Worm (Caenorhabditis elegans) whole organism, early embryonic: ENCODE results near the gene T25B2.4.

Experiments used
- B0310.2 ChIP-seq: sonication (generic microtip); optimal IDR thresholded peaks from 2 replicates; lab custom pipeline; 2016; ENCODE audit warnings: mild to moderate bottlenecking, missing genetic modification characterization, missing compliant biosample characterization
- F13C5.2 ChIP-seq: sonication (generic microtip); optimal IDR thresholded peaks from 2 replicates; lab custom pipeline; 2017; ENCODE audit warnings: mild to moderate bottlenecking, missing genetic modification characterization, inconsistent platforms, missing compliant biosample characterization
- aly-1 ChIP-seq: sonication (generic microtip); optimal IDR thresholded peaks from 2 replicates; lab custom pipeline; 2016; ENCODE audit warnings: missing genetic modification characterization, missing compliant biosample characterization
- ama-1 ChIP-seq: fragments of 150-350 bp; optimal IDR thresholded peaks from 2 replicates; lab custom pipeline; 2014
- ceh-13 ChIP-seq: fragments of 200-800 bp; sonication (Bioruptor generic); optimal IDR thresholded peaks from 2 replicates; lab custom pipeline; 2018; ENCODE audit warnings: mild to moderate bottlenecking, missing genetic modification characterization, missing compliant biosample characterization
- ceh-36 ChIP-seq: sonication (generic microtip); optimal IDR thresholded peaks from 2 replicates; lab custom pipeline; 2016; ENCODE audit warnings: missing genetic modification characterization, inconsistent platforms, missing compliant biosample characterization
- ets-7 ChIP-seq: sonication (generic microtip); optimal IDR thresholded peaks from 2 replicates; lab custom pipeline; 2016; ENCODE audit warnings: missing genotype, missing genetic modification characterization, missing compliant biosample characterization
- flt-1 ChIP-seq: fragments of 200-800 bp; sonication (Bioruptor generic); IDR thresholded peaks from 2 replicates; pipeline ENCODE4 v1.3.6; 2022; ENCODE audit warnings: missing genetic modification characterization, missing compliant biosample characterization
- hmbx-1 ChIP-seq: sonication (generic microtip); optimal IDR thresholded peaks from 2 replicates; lab custom pipeline; 2016; ENCODE audit warnings: mild to moderate bottlenecking, missing genetic modification characterization, missing compliant biosample characterization
- hmg-4 ChIP-seq: fragments of 200-800 bp; sonication (Bioruptor generic); optimal IDR thresholded peaks from 2 replicates; lab custom pipeline; 2018; ENCODE audit warnings: mild to moderate bottlenecking, missing genetic modification characterization, missing compliant biosample characterization
- hnd-1 ChIP-seq: sonication (generic microtip); optimal IDR thresholded peaks from 2 replicates; lab custom pipeline; 2016; ENCODE audit warnings: missing genetic modification characterization, missing compliant biosample characterization
- pes-1 ChIP-seq: fragments of 200-800 bp; sonication (Bioruptor generic); IDR thresholded peaks from 2 replicates; pipeline ENCODE4 v1.3.6; 2022; ENCODE audit warnings: missing genetic modification reagents, missing genetic modification characterization, missing compliant biosample characterization
- scrt-1 ChIP-seq: fragments of 200-800 bp; sonication (Bioruptor generic); IDR thresholded peaks from 2 replicates; pipeline ENCODE4 v1.3.6; 2022; ENCODE audit warnings: missing genetic modification characterization, missing compliant biosample characterization
- sea-1 ChIP-seq: fragments of 200-800 bp; sonication (Bioruptor generic); conservative IDR thresholded peaks from 2 replicates; pipeline ENCODE4 v1.3.6; 2022; ENCODE audit warnings: missing genetic modification characterization, missing compliant biosample characterization
- tbx-11 ChIP-seq: fragments of 200-800 bp; sonication (Bioruptor generic); IDR thresholded peaks from 2 replicates; pipeline ENCODE4 v1.3.6; 2022; ENCODE audit warnings: missing genetic modification characterization, missing compliant biosample characterization
- tbx-37 ChIP-seq: fragments of 200-800 bp; sonication (Bioruptor generic); conservative IDR thresholded peaks from 2 replicates; pipeline ENCODE4 v1.3.6; 2022; ENCODE audit warnings: missing genetic modification reagents, missing genetic modification characterization, missing compliant biosample characterization
- tra-4 ChIP-seq: sonication (generic microtip); optimal IDR thresholded peaks from 2 replicates; lab custom pipeline; 2017; ENCODE audit warnings: missing genetic modification characterization, missing compliant biosample characterization

The T25B2.4 gene

DNA sequence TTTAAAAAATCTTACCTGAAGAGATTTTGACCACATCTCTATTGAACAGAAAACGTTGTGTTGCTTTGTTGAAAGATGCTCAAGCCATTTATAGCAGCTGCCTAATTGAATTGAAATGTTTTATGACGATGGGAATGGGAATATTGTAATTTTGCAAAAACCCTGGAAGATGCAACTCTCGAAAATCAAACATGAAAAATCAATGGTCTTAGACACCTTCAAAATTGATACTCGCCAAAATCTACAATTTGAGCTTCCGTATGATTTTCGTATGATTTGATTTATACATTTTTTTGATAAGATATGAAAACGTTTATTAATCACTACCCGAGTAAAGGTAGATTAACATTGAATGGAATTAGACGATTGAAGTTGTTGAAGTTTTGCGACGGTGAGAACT lies 30.4 kb downstream of the T25B2.4 start, which contains the start of gene C14F11.7:
Gene C14F11.7, minus strand, starts transcription at position 101 of the 400 bp plus-strand sequence.
- no peak for TF ChIP-seq scrt-1
- TF ChIP-seq F13C5.2 (tag; lab: Kevin White, UChicago) = no peak

DNA sequence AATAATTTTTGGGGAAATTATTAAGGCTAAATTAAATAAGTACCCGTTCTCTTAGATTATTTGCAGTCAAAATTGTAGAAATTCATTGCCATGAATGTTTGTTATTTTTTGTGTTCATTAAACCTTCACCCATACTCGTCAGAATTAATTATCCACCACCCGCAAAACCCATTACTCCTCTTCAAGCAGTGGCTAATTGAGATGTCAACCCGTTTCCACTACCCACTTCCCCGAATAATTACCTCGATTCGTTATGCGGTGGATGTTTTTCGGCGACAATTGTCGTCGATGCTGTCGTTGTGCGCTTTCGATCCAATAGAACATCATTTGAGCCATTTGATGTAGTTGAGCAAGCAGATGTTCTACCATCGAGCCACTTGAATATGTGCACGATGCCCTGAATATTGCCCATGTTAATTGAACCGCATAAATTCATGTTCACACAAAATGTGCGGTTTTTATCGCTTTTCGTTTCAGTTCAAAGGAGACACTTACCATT lies 33.3 kb downstream of the T25B2.4 start:
- no peak for TF ChIP-seq hmbx-1 (tag; lab: Kevin White, UChicago)
- no peak for TF ChIP-seq ets-7 (tag; lab: Kevin White, UChicago)
- TF ChIP-seq tbx-37 (GFP tag; lab: Robert Waterston, UW) = no peak
- no peak for TF ChIP-seq hnd-1 (tag; lab: Kevin White, UChicago)

DNA sequence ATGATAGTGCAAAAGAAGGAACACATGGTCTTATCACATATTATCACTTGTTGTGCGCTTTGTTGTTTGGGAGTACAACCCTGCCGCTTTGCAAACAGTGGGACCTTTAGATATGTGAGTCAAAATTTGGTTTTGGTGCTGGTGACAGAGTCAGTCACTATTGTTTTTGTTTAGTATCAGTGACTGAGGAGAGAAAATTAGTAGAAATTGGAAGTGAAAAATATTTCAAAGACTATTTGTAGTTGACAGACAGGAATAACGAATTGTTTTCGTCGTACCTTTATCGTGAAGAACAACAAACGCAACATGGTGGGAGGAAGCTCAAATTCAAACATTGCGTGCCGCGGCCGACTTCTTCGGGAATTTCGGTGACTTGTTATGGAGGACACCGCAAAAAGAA lies 38.5 kb downstream of the T25B2.4 start, which contains the start of gene lrch-1:
Gene lrch-1, minus strand, starts transcription at position 101 of the 400 bp plus-strand sequence.
- no peak for TF ChIP-seq tra-4 (tag; lab: Kevin White, UChicago)
- TF ChIP-seq hmg-4 (GFP tag; lab: Kevin White, UChicago) = no peak
- no peak for TF ChIP-seq B0310.2 (tag; lab: Kevin White, UChicago)
- TF ChIP-seq ceh-36 (tag; lab: Kevin White, UChicago) = no peak
- no peak for TF ChIP-seq aly-1
- TF ChIP-seq ama-1 (lab: Kevin White, UChicago) = no peak
- no peak for TF ChIP-seq ceh-13 (GFP tag; lab: Kevin White, UChicago)
- TF ChIP-seq tbx-37 (GFP tag; lab: Robert Waterston, UW) = no peak
- no peak for TF ChIP-seq scrt-1
- no peak for TF ChIP-seq F13C5.2 (tag; lab: Kevin White, UChicago)
- no peak for TF ChIP-seq pes-1
- no peak for TF ChIP-seq ets-7 (tag; lab: Kevin White, UChicago)
- no peak for TF ChIP-seq hnd-1 (tag; lab: Kevin White, UChicago)
- TF ChIP-seq hmbx-1 (tag; lab: Kevin White, UChicago) = no peak
- TF ChIP-seq sea-1 = no peak

DNA sequence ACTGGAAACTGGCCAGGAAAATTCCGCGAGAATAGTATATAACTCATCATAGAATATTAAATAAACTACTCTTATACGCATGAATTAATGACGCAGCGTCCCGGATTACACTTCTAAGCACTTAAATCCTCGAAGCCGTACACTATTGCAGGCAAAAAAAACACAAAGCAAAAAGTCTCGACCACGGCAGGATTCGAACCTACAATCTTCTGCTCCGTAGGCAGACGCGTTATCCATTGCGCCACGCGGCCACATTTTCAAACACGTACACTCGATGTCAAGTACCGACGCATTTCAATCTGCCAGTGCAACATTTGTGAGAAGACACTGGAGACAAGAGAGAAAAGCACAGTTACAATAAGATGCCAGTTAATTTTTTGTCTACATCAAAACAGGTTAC lies 41.8 kb downstream of the T25B2.4 start:
- TF ChIP-seq tbx-37 (GFP tag; lab: Robert Waterston, UW) (peak; percentile 70), hnd-1 (tag; lab: Kevin White, UChicago) (peak; percentile 38), B0310.2 (tag; lab: Kevin White, UChicago) (no peak), flt-1 (peak; percentile 58), ceh-36 (tag; lab: Kevin White, UChicago) (peak; percentile 50), scrt-1 (0 out of 2 replicates have a peak, but pooled peaks have one; percentile 63), hmbx-1 (tag; lab: Kevin White, UChicago) (no peak), ama-1 (lab: Kevin White, UChicago) (no peak), F13C5.2 (tag; lab: Kevin White, UChicago) (peak; percentile 62), tra-4 (tag; lab: Kevin White, UChicago) (no peak), aly-1 (peak; percentile 55), sea-1 (0 out of 2 replicates have a peak, but pooled peaks have one; percentile 42), ets-7 (tag; lab: Kevin White, UChicago) (peak; percentile 44), hmg-4 (GFP tag; lab: Kevin White, UChicago) (peak; percentile 55), pes-1 (peak; percentile 81), ceh-13 (GFP tag; lab: Kevin White, UChicago) (peak; percentile 13), tbx-11 (peak; percentile 53; the same call in 1 of the 2 replicates)

DNA sequence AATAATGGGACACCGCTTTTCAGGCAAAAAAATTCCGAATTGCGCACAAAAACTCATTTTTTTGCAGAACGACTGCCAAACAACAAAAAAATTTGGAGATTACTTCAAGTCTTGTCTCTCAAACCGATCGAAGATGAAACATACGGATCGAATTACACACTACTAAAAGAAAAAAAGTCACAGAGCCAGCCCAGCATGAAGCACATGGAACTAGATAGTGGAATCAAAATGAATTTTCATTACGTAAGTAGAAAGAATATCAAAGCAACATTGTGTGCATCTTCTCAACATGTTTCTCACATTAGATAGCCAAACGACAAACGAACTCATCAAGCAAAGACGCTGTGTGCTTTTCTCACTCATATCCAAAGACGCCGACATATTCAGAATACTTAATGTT lies 43.1 kb downstream of the T25B2.4 start:
- TF ChIP-seq ceh-36 (tag; lab: Kevin White, UChicago) = no peak

DNA sequence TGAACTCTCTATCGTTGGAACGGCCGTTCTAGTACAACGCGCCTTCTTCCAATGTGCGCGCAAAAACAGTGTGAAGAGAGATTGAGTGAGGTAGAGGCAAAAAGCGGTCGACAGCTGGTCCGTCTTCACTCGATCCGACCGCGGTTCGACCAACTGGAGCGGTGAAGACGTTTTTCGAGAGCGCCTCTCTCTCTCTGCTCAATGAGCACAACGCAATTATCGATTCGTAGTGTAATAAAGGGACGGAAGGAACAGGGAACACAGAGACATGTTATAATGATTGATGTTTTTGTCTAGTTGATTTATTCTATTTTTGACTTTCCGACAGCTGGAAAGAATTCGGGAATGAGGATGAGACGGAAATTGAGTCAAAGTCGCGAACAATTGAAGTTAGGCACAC lies 46.8 kb downstream of the T25B2.4 start:
- TF ChIP-seq aly-1 = no peak
- TF ChIP-seq hmg-4 (GFP tag; lab: Kevin White, UChicago) = peak; percentile 15
- no peak for TF ChIP-seq tra-4 (tag; lab: Kevin White, UChicago)
- TF ChIP-seq ceh-13 (GFP tag; lab: Kevin White, UChicago) = no peak
